Fruit fly (Drosophila melanogaster): ENCODE measurements around the gene CG11854.
A peak's percentile ranks its signal among the peaks of the same experiment; 100 is the strongest.

The CG11854 gene

dm6 chr3R:25265589-25266201 lies 23.9 kb downstream of the CG11854 start, which contains the start of the genes GlnRS and RIOK2 (continued):
- TF ChIP-seq Ets65A (GFP tag) (no peak), stwl (tag; optimal IDR thresholded peaks at IDR 0.05) (peak; percentile 95), tna (GFP tag; IDR thresholded peaks at IDR 0.05; ENCODE audit: partially characterized antibody) (peak; percentile 92), YL-1 (GFP tag; optimal IDR thresholded peaks at IDR 0.05) (peak; percentile 98), ash1 (GFP tag; optimal IDR thresholded peaks at IDR 0.05) (no peak), CG7963 (GFP tag; IDR thresholded peaks at IDR 0.05; ENCODE audit: partially characterized antibody) (peak; percentile 93), hb (GFP tag; IDR thresholded peaks at IDR 0.05; ENCODE audit: partially characterized antibody) (peak; percentile 93), Elba2 (GFP tag; optimal IDR thresholded peaks at IDR 0.05) (no peak), TFAM (GFP tag; optimal IDR thresholded peaks at IDR 0.05) (no peak), twi (tag; optimal IDR thresholded peaks at IDR 0.05) (peak; percentile 28), sug (tag; optimal IDR thresholded peaks at IDR 0.05) (peak; percentile 56), tgo (GFP tag; IDR thresholded peaks at IDR 0.05) (no peak), CG17829 (tag; optimal IDR thresholded peaks at IDR 0.05) (peak; percentile 59), CG13424 (tag; optimal IDR thresholded peaks at IDR 0.05) (peak; percentile 14), her (GFP tag; optimal IDR thresholded peaks at IDR 0.05) (no peak), wek (GFP tag; optimal IDR thresholded peaks at IDR 0.05) (peak; percentile 11), Taf1 (GFP tag; IDR thresholded peaks at IDR 0.05) (no peak), CG30020 (tag; optimal IDR thresholded peaks at IDR 0.05) (peak; percentile 94), CG43689 (GFP tag; IDR thresholded peaks at IDR 0.05) (no peak), Hmr (GFP tag; optimal IDR thresholded peaks at IDR 0.05) (no peak), CrebB (tag; optimal IDR thresholded peaks at IDR 0.05) (peak; percentile 11), insv (GFP tag; optimal IDR thresholded peaks at IDR 0.05) (no peak), CG2889 (GFP tag; IDR thresholded peaks at IDR 0.05) (no peak), Abd-B (GFP tag; optimal IDR thresholded peaks at IDR 0.05) (no peak), prd (optimal IDR thresholded peaks at IDR 0.05) (no peak), prd (GFP tag; IDR thresholded peaks at IDR 0.05) (no peak), HmgD (GFP tag; optimal IDR thresholded peaks at IDR 0.05) (peak; percentile 50), CG17186 (GFP tag; optimal IDR thresholded peaks at IDR 0.05) (peak; percentile 77), CG17912 (GFP tag; optimal IDR thresholded peaks at IDR 0.05) (peak; percentile 54), CG12391 (tag; optimal IDR thresholded peaks at IDR 0.05) (peak; percentile 31), Stat92E (GFP tag; optimal IDR thresholded peaks at IDR 0.05) (peak in 1 of 3 experiments; percentile 12), CG18619 (GFP tag; optimal IDR thresholded peaks at IDR 0.05) (no peak), Dll (GFP tag; IDR thresholded peaks at IDR 0.05; ENCODE audit: partially characterized antibody) (peak; percentile 95), CG2875 (GFP tag; optimal IDR thresholded peaks at IDR 0.05) (no peak), CG11696 (GFP tag; IDR thresholded peaks at IDR 0.05) (no peak), CG2712 (tag; optimal IDR thresholded peaks at IDR 0.05) (peak; percentile 48), CG8924 (tag; optimal IDR thresholded peaks at IDR 0.05) (no peak), CG18599 (GFP tag; optimal IDR thresholded peaks at IDR 0.05) (no peak), CHES-1-like (GFP tag; optimal IDR thresholded peaks at IDR 0.05) (peak; percentile 64), ac (GFP tag; optimal IDR thresholded peaks at IDR 0.05) (no peak), lov (optimal IDR thresholded peaks at IDR 0.05) (no peak), lov (GFP tag; IDR thresholded peaks at IDR 0.05) (no peak), Nf-YA (GFP tag; IDR thresholded peaks at IDR 0.05) (no peak), Dbx (GFP tag; IDR thresholded peaks at IDR 0.05) (peak; percentile 60; the same call in 2 of the 3 replicates), amos (GFP tag; IDR thresholded peaks at IDR 0.05; ENCODE audit: partially characterized antibody) (peak; percentile 97), grn (GFP tag; optimal IDR thresholded peaks at IDR 0.05) (peak; percentile 7), sna (GFP tag; IDR thresholded peaks at IDR 0.05; ENCODE audit: partially characterized antibody) (peak; percentile 93), Rfx (GFP tag; IDR thresholded peaks at IDR 0.05) (peak; percentile 52), ssp (GFP tag; IDR thresholded peaks at IDR 0.05) (peak; percentile 100), CG16815 (GFP tag; optimal IDR thresholded peaks at IDR 0.05) (no peak)
